Worm (Caenorhabditis elegans): Measurements from ENCODE around the gene B0281.6.
"Not testable (repeated sequence)": the region's sequence is repeated elsewhere in the genome, so short reads cannot be mapped to it uniquely, and the experiment has no call there.

Gene B0281.6

ce11 chrII:2305507-2305906 is 3.3 kb upstream of the B0281.6 start:
- TF ChIP-seq unc-62 (GFP tag; optimal IDR thresholded peaks at IDR 0.05) = no peak

- TF ChIP-seq unc-62 (GFP tag; optimal IDR thresholded peaks at IDR 0.05) = no peak
Observed at ce11 chrII:2304575-2304974, 2.3 kb upstream of the B0281.6 start.

- TF ChIP-seq unc-62 (GFP tag; optimal IDR thresholded peaks at IDR 0.05) = no peak
Observed at ce11 chrII:2300861-2301260, 1.4 kb downstream of the B0281.6 start, which contains the start of gene B0281.5. B0281.5 (minus strand) TSS chrII:2300961.

ce11 chrII:2298742-2299141 is 3.5 kb downstream of the B0281.6 start, which contains the start of gene B0281.4:
B0281.4 (minus strand) TSS chrII:2298842.
- TF ChIP-seq unc-62 (GFP tag; optimal IDR thresholded peaks at IDR 0.05) = no peak

ce11 chrII:2295817-2296315 is 6.4 kb downstream of the B0281.6 start, which contains the start of gene fbxc-25:
fbxc-25 (minus strand) TSS chrII:2296265.
- no peak for TF ChIP-seq unc-62 (GFP tag; optimal IDR thresholded peaks at IDR 0.05)

- no peak for TF ChIP-seq unc-62 (GFP tag; optimal IDR thresholded peaks at IDR 0.05)
Observed at ce11 chrII:2292549-2292948, 9.7 kb downstream of the B0281.6 start.

- TF ChIP-seq unc-62 (GFP tag; optimal IDR thresholded peaks at IDR 0.05) = no peak
Observed at ce11 chrII:2292027-2292426, 10.2 kb downstream of the B0281.6 start, which contains the start of gene K09F6.7. K09F6.7 (minus strand) TSS chrII:2292127.

ce11 chrII:2289441-2289840 is 12.8 kb downstream of the B0281.6 start:
- no peak for TF ChIP-seq unc-62 (GFP tag; optimal IDR thresholded peaks at IDR 0.05)

- no peak for TF ChIP-seq unc-62 (GFP tag; optimal IDR thresholded peaks at IDR 0.05)
Observed at ce11 chrII:2288798-2289197, 13.4 kb downstream of the B0281.6 start, which contains the start of the genes K09F6.10 and K09F6.13. K09F6.10 (minus strand) TSS chrII:2288883. K09F6.13 (plus strand) TSS chrII:2289114.

- TF ChIP-seq unc-62 (GFP tag; optimal IDR thresholded peaks at IDR 0.05) = no peak
Observed at ce11 chrII:2284703-2285102, 17.5 kb downstream of the B0281.6 start.

ce11 chrII:2282599-2282998 is 19.6 kb downstream of the B0281.6 start, which contains the start of gene K09F6.9:
K09F6.9 (minus strand) TSS chrII:2282699.
- TF ChIP-seq unc-62 (GFP tag; optimal IDR thresholded peaks at IDR 0.05) = not testable (repeated sequence)

ce11 chrII:2279839-2280238 is 22.4 kb downstream of the B0281.6 start, which contains the start of gene K09F6.11:
K09F6.11 (plus strand) TSS chrII:2280139.
- no peak for TF ChIP-seq unc-62 (GFP tag; optimal IDR thresholded peaks at IDR 0.05)

ce11 chrII:2279263-2279662 is 23.0 kb downstream of the B0281.6 start, which contains the start of gene K09F6.6:
K09F6.6 (minus strand) TSS chrII:2279305.
- no peak for TF ChIP-seq unc-62 (GFP tag; optimal IDR thresholded peaks at IDR 0.05)

ce11 chrII:2277418-2277817 is 24.8 kb downstream of the B0281.6 start, which contains the start of gene K09F6.15:
K09F6.15 (minus strand) TSS chrII:2277518.
- no peak for TF ChIP-seq unc-62 (GFP tag; optimal IDR thresholded peaks at IDR 0.05)

ce11 chrII:2273750-2274149 is 28.5 kb downstream of the B0281.6 start:
- no peak for TF ChIP-seq unc-62 (GFP tag; optimal IDR thresholded peaks at IDR 0.05)

ce11 chrII:2254861-2255260 is 47.4 kb downstream of the B0281.6 start, which contains the start of gene K09F6.3:
K09F6.3 (plus strand) TSS chrII:2255161.
- TF ChIP-seq unc-62 (GFP tag; optimal IDR thresholded peaks at IDR 0.05) = not testable (repeated sequence)

ce11 chrII:2253676-2254075 is 48.6 kb downstream of the B0281.6 start:
- no peak for TF ChIP-seq unc-62 (GFP tag; optimal IDR thresholded peaks at IDR 0.05)

All from whole organism, dauer.